Fruit fly (Drosophila melanogaster): ENCODE results near the gene SA1.

Gene SA1

dm6 chr2L:6918517-6919202 is 31.6 kb upstream of the SA1 start, which contains the start of gene nop5 (continued):
- TF ChIP-seq NfI (GFP tag; optimal IDR thresholded peaks at IDR 0.05): peak; percentile 76
- TF ChIP-seq CG2875 (GFP tag; optimal IDR thresholded peaks at IDR 0.05): peak; percentile 39
- peak; percentile 99 for TF ChIP-seq CG17186 (GFP tag; optimal IDR thresholded peaks at IDR 0.05)
- 0 out of 2 replicates have a peak, but pooled peaks have one; percentile 4 for TF ChIP-seq CG17328 (GFP tag; IDR thresholded peaks at IDR 0.05)
- TF ChIP-seq crol (GFP tag; IDR thresholded peaks at IDR 0.05): no peak
- TF ChIP-seq Dp (GFP tag; optimal IDR thresholded peaks at IDR 0.05): peak; percentile 10
- TF ChIP-seq CG7786 (GFP tag; optimal IDR thresholded peaks at IDR 0.05): no peak
- peak; percentile 64; the same call in 2 of the 3 replicates for TF ChIP-seq dysf (GFP tag; IDR thresholded peaks at IDR 0.05)
- peak; percentile 56 for TF ChIP-seq Hand (GFP tag; optimal IDR thresholded peaks at IDR 0.05)
- peak; percentile 56 for TF ChIP-seq Fer3 (tag; optimal IDR thresholded peaks at IDR 0.05)
- TF ChIP-seq ind (GFP tag; optimal IDR thresholded peaks at IDR 0.05): peak; percentile 53
- no peak for TF ChIP-seq CG15269 (tag; optimal IDR thresholded peaks at IDR 0.05)
- no peak for TF ChIP-seq CG8089 (GFP tag; optimal IDR thresholded peaks at IDR 0.05)
- no peak for TF ChIP-seq CG7963 (GFP tag; IDR thresholded peaks at IDR 0.05; ENCODE audit: partially characterized antibody)
- no peak for TF ChIP-seq chif (GFP tag; optimal IDR thresholded peaks at IDR 0.05)
- TF ChIP-seq CG13296 (GFP tag; optimal IDR thresholded peaks at IDR 0.05): peak; percentile 81
- no peak for TF ChIP-seq Ada2b (GFP tag; IDR thresholded peaks at IDR 0.05)
- TF ChIP-seq fd102C (GFP tag; optimal IDR thresholded peaks at IDR 0.05): no peak
- peak; percentile 84 for TF ChIP-seq CG3281 (GFP tag; optimal IDR thresholded peaks at IDR 0.05)
- no peak for TF ChIP-seq sr (GFP tag; IDR thresholded peaks at IDR 0.05)
- peak; percentile 64 for TF ChIP-seq bbx (GFP tag; IDR thresholded peaks at IDR 0.05; ENCODE audit: partially characterized antibody)
- TF ChIP-seq NK7.1 (GFP tag; optimal IDR thresholded peaks at IDR 0.05): no peak
- no peak for TF ChIP-seq sim (GFP tag; IDR thresholded peaks at IDR 0.05)
- TF ChIP-seq CG16863 (GFP tag; optimal IDR thresholded peaks at IDR 0.05): no peak
- TF ChIP-seq hbn (GFP tag; IDR thresholded peaks at IDR 0.05; ENCODE audit: partially characterized antibody): no peak
- no peak for TF ChIP-seq CG4707 (GFP tag; optimal IDR thresholded peaks at IDR 0.05)
- TF ChIP-seq sna (GFP tag; IDR thresholded peaks at IDR 0.05; ENCODE audit: partially characterized antibody): no peak
- TF ChIP-seq Lpt (GFP tag; optimal IDR thresholded peaks at IDR 0.05): no peak
- no peak for TF ChIP-seq CG16779 (GFP tag; IDR thresholded peaks at IDR 0.05)
- no peak for TF ChIP-seq jigr1 (GFP tag; IDR thresholded peaks at IDR 0.05)
- TF ChIP-seq Deaf1 (tag; optimal IDR thresholded peaks at IDR 0.05): peak; percentile 4
- no peak for TF ChIP-seq run (tag; optimal IDR thresholded peaks at IDR 0.05)
- TF ChIP-seq gce (GFP tag; IDR thresholded peaks at IDR 0.05): no peak
- no peak for TF ChIP-seq CG14860 (GFP tag; IDR thresholded peaks at IDR 0.05; ENCODE audit: partially characterized antibody)
- TF ChIP-seq CG4424 (GFP tag; optimal IDR thresholded peaks at IDR 0.05): peak; percentile 44
- no peak for TF ChIP-seq kni (GFP tag; optimal IDR thresholded peaks at IDR 0.05)
- no peak for TF ChIP-seq odd (GFP tag; optimal IDR thresholded peaks at IDR 0.05)
- TF ChIP-seq C15 (GFP tag; IDR thresholded peaks at IDR 0.05): no peak
- TF ChIP-seq Antp (GFP tag; optimal IDR thresholded peaks at IDR 0.05): no peak
- peak; percentile 63 for TF ChIP-seq fd3F (GFP tag; optimal IDR thresholded peaks at IDR 0.05)
- no peak for TF ChIP-seq Jarid2 (GFP tag; optimal IDR thresholded peaks at IDR 0.05)
- TF ChIP-seq insv (GFP tag; optimal IDR thresholded peaks at IDR 0.05): peak in 1 of 2 experiments; percentile 63
- no peak for TF ChIP-seq tio (GFP tag; optimal IDR thresholded peaks at IDR 0.05)
- no peak for TF ChIP-seq CG31365 (tag; optimal IDR thresholded peaks at IDR 0.05)
- TF ChIP-seq her (GFP tag; optimal IDR thresholded peaks at IDR 0.05): no peak
- peak; percentile 3 for TF ChIP-seq CG12942 (GFP tag; optimal IDR thresholded peaks at IDR 0.05)
- TF ChIP-seq CG15011 (GFP tag; optimal IDR thresholded peaks at IDR 0.05): no peak
- no peak for TF ChIP-seq Dfd (GFP tag; optimal IDR thresholded peaks at IDR 0.05)
- no peak for TF ChIP-seq Taf1 (GFP tag; IDR thresholded peaks at IDR 0.05)
- no peak for TF ChIP-seq gcm2 (GFP tag; optimal IDR thresholded peaks at IDR 0.05)

All from whole organism, embryonic.